Fruit fly (Drosophila melanogaster): ENCODE data around the gene RPA2.

The RPA2 gene

DNA sequence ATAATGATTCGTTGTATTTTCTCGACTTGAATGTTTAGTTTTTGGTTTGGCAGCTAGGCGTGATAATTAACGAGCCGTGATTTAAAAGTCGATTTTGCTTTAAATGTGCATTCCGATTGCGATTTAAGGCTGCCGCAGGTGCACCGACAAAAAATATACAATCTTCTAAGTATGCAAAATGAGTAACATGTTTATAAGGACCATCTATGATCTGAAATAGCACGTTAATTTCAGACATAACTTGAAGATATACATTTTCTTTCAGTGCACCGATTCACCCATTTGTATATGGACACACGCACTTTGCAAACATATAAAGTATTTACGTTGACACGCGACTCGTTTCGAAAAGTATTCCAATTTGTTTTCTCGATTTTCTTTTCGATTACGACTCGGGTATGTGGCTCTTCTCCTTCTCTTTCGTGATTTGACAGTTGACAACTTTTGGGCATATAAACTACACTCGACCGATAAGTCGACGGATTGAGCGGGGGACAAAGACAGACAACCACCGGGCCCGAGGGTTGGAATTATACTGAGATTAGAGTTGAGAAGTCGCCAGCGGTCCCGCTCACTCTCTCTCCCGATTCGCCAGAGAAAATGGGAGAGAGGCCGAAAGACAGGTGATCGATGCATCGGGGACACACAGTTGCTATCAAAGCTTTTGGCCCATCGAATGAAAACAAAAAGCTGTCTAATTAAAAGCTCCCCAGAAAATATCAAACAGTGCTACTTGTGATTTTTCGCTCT is 35.9 kb downstream of the RPA2 start (continued):
- no peak for TF ChIP-seq dan (GFP tag; IDR thresholded peaks at IDR 0.05)
- TF ChIP-seq twi (tag; optimal IDR thresholded peaks at IDR 0.05): no peak
- TF ChIP-seq ttk (GFP tag; IDR thresholded peaks at IDR 0.05): no peak; the same call in 1 of the 2 replicates
- TF ChIP-seq Hmr (GFP tag; optimal IDR thresholded peaks at IDR 0.05): peak; percentile 0
- TF ChIP-seq br (optimal IDR thresholded peaks at IDR 0.05): no peak
- TF ChIP-seq trem (tag; optimal IDR thresholded peaks at IDR 0.05): no peak
- peak in 1 of 2 experiments; percentile 92 for TF ChIP-seq eve (GFP tag; optimal IDR thresholded peaks at IDR 0.05)
- TF ChIP-seq abd-A (tag; optimal IDR thresholded peaks at IDR 0.05): peak; percentile 30
- TF ChIP-seq eyg (GFP tag; optimal IDR thresholded peaks at IDR 0.05): no peak
- no peak; the same call in 1 of the 2 replicates for TF ChIP-seq E2f2 (GFP tag; IDR thresholded peaks at IDR 0.05)
- peak; percentile 80 for TF ChIP-seq CG12769 (tag; optimal IDR thresholded peaks at IDR 0.05)
- peak; percentile 93 for TF ChIP-seq chinmo (GFP tag; IDR thresholded peaks at IDR 0.05; ENCODE audit: partially characterized antibody)
- peak; percentile 7 for TF ChIP-seq Bdp1 (GFP tag; optimal IDR thresholded peaks at IDR 0.05)
- no peak for TF ChIP-seq Lpt (GFP tag; optimal IDR thresholded peaks at IDR 0.05)
- TF ChIP-seq CG1603 (tag; optimal IDR thresholded peaks at IDR 0.05): peak; percentile 67
- peak; percentile 4; the same call in 1 of the 3 replicates for TF ChIP-seq z (GFP tag; IDR thresholded peaks at IDR 0.05)
- no peak for TF ChIP-seq gcm2 (GFP tag; optimal IDR thresholded peaks at IDR 0.05)
- TF ChIP-seq Dbx (GFP tag; IDR thresholded peaks at IDR 0.05): no peak
- no peak for TF ChIP-seq E2f1 (GFP tag; IDR thresholded peaks at IDR 0.05)
- no peak for TF ChIP-seq Oaz (GFP tag; IDR thresholded peaks at IDR 0.05)
- TF ChIP-seq CG33213 (GFP tag; optimal IDR thresholded peaks at IDR 0.05): peak; percentile 10
- no peak for TF ChIP-seq al (GFP tag; IDR thresholded peaks at IDR 0.05)
- peak; percentile 8 for TF ChIP-seq CG3407 (GFP tag; optimal IDR thresholded peaks at IDR 0.05)
- TF ChIP-seq NK7.1 (GFP tag; optimal IDR thresholded peaks at IDR 0.05): no peak
- TF ChIP-seq bbx (GFP tag; IDR thresholded peaks at IDR 0.05; ENCODE audit: partially characterized antibody): no peak
- TF ChIP-seq ash1 (GFP tag; optimal IDR thresholded peaks at IDR 0.05): no peak
- no peak for TF ChIP-seq CG7271 (tag; optimal IDR thresholded peaks at IDR 0.05)
- TF ChIP-seq gsb-n (tag; optimal IDR thresholded peaks at IDR 0.05): peak; percentile 45
- no peak for TF ChIP-seq CG8290 (GFP tag; optimal IDR thresholded peaks at IDR 0.05)
- peak in 1 of 2 experiments; percentile 11 for TF ChIP-seq CG8290 (tag; optimal IDR thresholded peaks at IDR 0.05)
- no peak for TF ChIP-seq CG9932 (GFP tag; IDR thresholded peaks at IDR 0.05)
- peak; percentile 63 for TF ChIP-seq sd (tag; optimal IDR thresholded peaks at IDR 0.05)
- peak; percentile 19 for TF ChIP-seq CG2712 (tag; optimal IDR thresholded peaks at IDR 0.05)
- TF ChIP-seq CG7928 (GFP tag; optimal IDR thresholded peaks at IDR 0.05): no peak
- no peak for TF ChIP-seq CG10565 (GFP tag; optimal IDR thresholded peaks at IDR 0.05)
- no peak for TF ChIP-seq Chrac-16 (GFP tag; optimal IDR thresholded peaks at IDR 0.05)
- peak; percentile 44 for TF ChIP-seq ATbp (GFP tag; optimal IDR thresholded peaks at IDR 0.05)
- peak; percentile 6 for TF ChIP-seq ewg (GFP tag; optimal IDR thresholded peaks at IDR 0.05)
- TF ChIP-seq aop (GFP tag; IDR thresholded peaks at IDR 0.05): no peak
- TF ChIP-seq sens-2 (GFP tag; IDR thresholded peaks at IDR 0.05): no peak
- TF ChIP-seq CG3163 (GFP tag; optimal IDR thresholded peaks at IDR 0.05): peak; percentile 20
- no peak for TF ChIP-seq hbn (GFP tag; IDR thresholded peaks at IDR 0.05; ENCODE audit: partially characterized antibody)
- no peak for TF ChIP-seq CG1647 (GFP tag; optimal IDR thresholded peaks at IDR 0.05)
- no peak for TF ChIP-seq Usf (GFP tag; optimal IDR thresholded peaks at IDR 0.05)
- no peak for TF ChIP-seq CG9797 (GFP tag; optimal IDR thresholded peaks at IDR 0.05)
- no peak for TF ChIP-seq CG2199 (GFP tag; IDR thresholded peaks at IDR 0.05)
- peak; percentile 53 for TF ChIP-seq lab (GFP tag; optimal IDR thresholded peaks at IDR 0.05)
- TF ChIP-seq disco-r (GFP tag; optimal IDR thresholded peaks at IDR 0.05): no peak
- TF ChIP-seq zen2 (GFP tag; IDR thresholded peaks at IDR 0.05; ENCODE audit: partially characterized antibody): 0 out of 3 replicates have a peak, but pooled peaks have one; percentile 15
- no peak for TF ChIP-seq CG10462 (GFP tag; optimal IDR thresholded peaks at IDR 0.05)
- TF ChIP-seq CG6175 (GFP tag; IDR thresholded peaks at IDR 0.05): no peak
